Fruit fly (Drosophila melanogaster) whole organism, embryonic: ENCODE measurements around the gene Acph-1.

Source experiments
- Antp ChIP-seq: fragments of 200-800 bp; sonication (Bioruptor generic); optimal IDR thresholded peaks from 3 replicates; lab custom pipeline; 2016; ENCODE audit warnings: missing biosample characterization, missing genetic modification characterization
- B-H2 ChIP-seq: fragments of 200-800 bp; sonication (Bioruptor generic); optimal IDR thresholded peaks from 2 replicates; lab custom pipeline; 2018; ENCODE audit warnings: missing biosample characterization, mild to moderate bottlenecking, missing genetic modification characterization
- CG10209 ChIP-seq: fragments of 200-800 bp; sonication (Bioruptor generic); optimal IDR thresholded peaks from 3 replicates; lab custom pipeline; 2017; ENCODE audit warnings: missing biosample characterization, mild to moderate bottlenecking, missing genetic modification characterization, missing genetic modification reagents
- CG10267 ChIP-seq: fragments of 200-800 bp; sonication (Bioruptor generic); optimal IDR thresholded peaks from 2 replicates; lab custom pipeline; 2018; ENCODE audit warnings: missing biosample characterization, mild to moderate bottlenecking, missing genetic modification characterization, moderate library complexity
- CG10462 ChIP-seq: fragments of 200-800 bp; sonication (Bioruptor generic); optimal IDR thresholded peaks from 2 replicates; lab custom pipeline; 2016; ENCODE audit warnings: missing biosample characterization, missing genetic modification characterization
- CG11398 ChIP-seq: fragments of 200-800 bp; sonication (Bioruptor generic); optimal IDR thresholded peaks from 2 replicates; lab custom pipeline; 2016; ENCODE audit warnings: missing biosample characterization, missing genetic modification characterization
- CG11696 ChIP-seq: fragments of 200-800 bp; sonication (Bioruptor generic); IDR thresholded peaks from 2 replicates; pipeline ENCODE4 v1.3.6; 2022; ENCODE audit warnings: missing biosample characterization, missing genetic modification characterization
- CG12744 ChIP-seq: fragments of 200-800 bp; sonication (Bioruptor generic); optimal IDR thresholded peaks from 2 replicates; lab custom pipeline; 2016; ENCODE audit warnings: missing biosample characterization, missing genetic modification characterization
- CG14710 ChIP-seq: fragments of 200-800 bp; sonication (Bioruptor generic); optimal IDR thresholded peaks from 3 replicates; lab custom pipeline; 2019; ENCODE audit warnings: missing biosample characterization, mild to moderate bottlenecking, missing genetic modification characterization, moderate library complexity
- CG1647 ChIP-seq: fragments of 200-800 bp; sonication (Bioruptor generic); optimal IDR thresholded peaks from 3 replicates; lab custom pipeline; 2016; ENCODE audit warnings: missing biosample characterization, missing genetic modification characterization
- CG16863 ChIP-seq: fragments of 200-800 bp; sonication (Bioruptor generic); optimal IDR thresholded peaks from 3 replicates; lab custom pipeline; 2016; ENCODE audit warnings: missing biosample characterization, missing genetic modification characterization
- CG17829 ChIP-seq: fragments of 200-800 bp; optimal IDR thresholded peaks from 2 replicates; lab custom pipeline; 2019; ENCODE audit warnings: missing biosample characterization, mild to moderate bottlenecking, missing genetic modification characterization, moderate library complexity
- CG1792 ChIP-seq: fragments of 200-800 bp; sonication (Bioruptor generic); optimal IDR thresholded peaks from 2 replicates; lab custom pipeline; 2016; ENCODE audit warnings: missing biosample characterization, missing genetic modification characterization
- CG2120 ChIP-seq: fragments of 200-800 bp; sonication (Bioruptor generic); optimal IDR thresholded peaks from 3 replicates; lab custom pipeline; 2016; ENCODE audit warnings: missing biosample characterization, missing genetic modification characterization
- CG30431 ChIP-seq: fragments of 200-800 bp; sonication (Bioruptor generic); optimal IDR thresholded peaks from 2 replicates; lab custom pipeline; 2017; ENCODE audit warnings: missing biosample characterization, missing genetic modification characterization
- CG34376 ChIP-seq: fragments of 200-800 bp; sonication (Bioruptor generic); optimal IDR thresholded peaks from 2 replicates; lab custom pipeline; 2018; ENCODE audit warnings: missing biosample characterization, mild to moderate bottlenecking, missing genetic modification characterization
- CG4328 ChIP-seq: fragments of 200-800 bp; sonication (Bioruptor generic); optimal IDR thresholded peaks from 3 replicates; lab custom pipeline; 2017; ENCODE audit warnings: missing biosample characterization, missing genetic modification reagents, missing genetic modification characterization
- CG6683 ChIP-seq: fragments of 200-800 bp; sonication (Bioruptor generic); optimal IDR thresholded peaks from 2 replicates; lab custom pipeline; 2017; ENCODE audit warnings: missing biosample characterization, mild to moderate bottlenecking, missing genetic modification characterization, missing genetic modification reagents
- CG7357 ChIP-seq: fragments of 200-800 bp; sonication (Bioruptor generic); IDR thresholded peaks from 3 replicates; pipeline ENCODE4 v1.3.6; 2022; ENCODE audit warnings: missing biosample characterization, missing genetic modification characterization
- D ChIP-seq, 2 experiments: fragments of 200-800 bp in 1 of 2; fragments of >200 bp in 1 of 2; sonication (Bioruptor generic) in 1 of 2; optimal IDR thresholded peaks; 2 replicates in 1 of 2; 3 replicates in 1 of 2; lab custom pipeline; 2017; ENCODE audit warnings: mild to moderate bottlenecking in 1 of 2, missing biosample characterization in 1 of 2, missing genetic modification characterization in 1 of 2, missing genetic modification reagents in 1 of 2
- Doc2 ChIP-seq: fragments of 200-800 bp; sonication (Bioruptor generic); IDR thresholded peaks from 2 replicates; pipeline ENCODE4 v1.3.6; 2022; ENCODE audit warnings: missing biosample characterization, missing genetic modification characterization
- Elba2 ChIP-seq: fragments of 200-800 bp; sonication (Bioruptor generic); optimal IDR thresholded peaks from 3 replicates; lab custom pipeline; 2016; ENCODE audit warnings: missing biosample characterization, missing genetic modification characterization
- HHEX ChIP-seq: fragments of 200-800 bp; sonication (Bioruptor generic); optimal IDR thresholded peaks from 3 replicates; lab custom pipeline; 2017; ENCODE audit warnings: missing biosample characterization, mild to moderate bottlenecking, missing genetic modification characterization, missing genetic modification reagents
- Hmr ChIP-seq: fragments of 200-800 bp; sonication (Bioruptor generic); optimal IDR thresholded peaks from 3 replicates; lab custom pipeline; 2017; ENCODE audit warnings: mild to moderate bottlenecking, missing biosample characterization, missing genetic modification reagents, missing genetic modification characterization
- Lim3 ChIP-seq: fragments of 200-800 bp; sonication (Bioruptor generic); IDR thresholded peaks from 2 replicates; pipeline ENCODE4 v1.3.6; 2022; ENCODE audit warnings: missing biosample characterization, missing genetic modification characterization
- Side ChIP-seq: fragments of 200-800 bp; sonication (Bioruptor generic); optimal IDR thresholded peaks from 2 replicates; lab custom pipeline; 2016; ENCODE audit warnings: missing biosample characterization, missing genetic modification characterization
- TFAM ChIP-seq: fragments of 200-800 bp; sonication (Bioruptor generic); optimal IDR thresholded peaks from 2 replicates; lab custom pipeline; 2017; ENCODE audit warnings: missing biosample characterization, missing genetic modification characterization, inconsistent platforms
- ac ChIP-seq: fragments of 200-800 bp; sonication (Bioruptor generic); optimal IDR thresholded peaks from 3 replicates; lab custom pipeline; 2017; ENCODE audit warnings: missing biosample characterization, mild to moderate bottlenecking, missing genetic modification characterization
- ase ChIP-seq: fragments of 200-800 bp; sonication (Bioruptor generic); IDR thresholded peaks from 3 replicates; pipeline ENCODE4 v1.3.6; 2022; ENCODE audit warnings: missing biosample characterization, missing genetic modification characterization
- ato ChIP-seq: fragments of 200-800 bp; sonication (Bioruptor generic); IDR thresholded peaks from 2 replicates; pipeline ENCODE4 v1.3.6; 2022; ENCODE audit warnings: missing biosample characterization, missing genetic modification characterization; ENCODE audit not compliant: partially characterized antibody
- bab2 ChIP-seq: fragments of 200-800 bp; sonication (Bioruptor generic); optimal IDR thresholded peaks from 2 replicates; lab custom pipeline; 2016; ENCODE audit warnings: missing biosample characterization, missing genetic modification characterization
- bigmax ChIP-seq: fragments of 200-800 bp; sonication (Bioruptor generic); optimal IDR thresholded peaks from 2 replicates; lab custom pipeline; 2018; ENCODE audit warnings: missing biosample characterization, mild to moderate bottlenecking, missing genetic modification characterization
- btn ChIP-seq: fragments of 200-800 bp; sonication (Bioruptor generic); optimal IDR thresholded peaks from 2 replicates; lab custom pipeline; 2016; ENCODE audit warnings: missing biosample characterization, missing genetic modification characterization
- cas ChIP-seq: fragments of 200-800 bp; sonication (Bioruptor generic); IDR thresholded peaks from 2 replicates; pipeline ENCODE4 v1.3.6; 2022; ENCODE audit warnings: missing biosample characterization, missing genetic modification characterization
- esg ChIP-seq: fragments of 200-800 bp; sonication (Bioruptor generic); conservative IDR thresholded peaks from 2 replicates; pipeline ENCODE4 v1.3.6; 2022; ENCODE audit warnings: missing biosample characterization, missing genetic modification characterization
- ewg ChIP-seq: fragments of 200-800 bp; sonication (Bioruptor generic); optimal IDR thresholded peaks from 3 replicates; lab custom pipeline; 2017; ENCODE audit warnings: mild to moderate bottlenecking, missing biosample characterization, missing genetic modification reagents, missing genetic modification characterization
- exex ChIP-seq: fragments of 200-800 bp; sonication (Bioruptor generic); optimal IDR thresholded peaks from 4 replicates; lab custom pipeline; 2018; ENCODE audit warnings: missing biosample characterization, mild to moderate bottlenecking, missing genetic modification characterization, moderate library complexity
- fu2 ChIP-seq: fragments of 200-800 bp; sonication (Bioruptor generic); optimal IDR thresholded peaks from 2 replicates; lab custom pipeline; 2016; ENCODE audit warnings: missing biosample characterization, missing genetic modification characterization
- grau ChIP-seq: fragments of 200-800 bp; optimal IDR thresholded peaks from 3 replicates; lab custom pipeline; 2019; ENCODE audit warnings: missing biosample characterization, mild to moderate bottlenecking, missing genetic modification characterization, moderate library complexity
- jumu ChIP-seq: fragments of 200-800 bp; sonication (Bioruptor generic); optimal IDR thresholded peaks from 3 replicates; lab custom pipeline; 2016; ENCODE audit warnings: missing biosample characterization, missing genetic modification characterization
- kay ChIP-seq: fragments of 200-800 bp; sonication (Bioruptor generic); optimal IDR thresholded peaks from 2 replicates; lab custom pipeline; 2016; ENCODE audit warnings: missing biosample characterization, missing genetic modification characterization
- nau ChIP-seq: fragments of 200-800 bp; sonication (Bioruptor generic); optimal IDR thresholded peaks from 3 replicates; lab custom pipeline; 2017; ENCODE audit warnings: missing biosample characterization, mild to moderate bottlenecking, missing genetic modification characterization, missing genetic modification reagents
- nerfin-1 ChIP-seq: fragments of 200-800 bp; sonication (Bioruptor generic); optimal IDR thresholded peaks from 3 replicates; lab custom pipeline; 2019; ENCODE audit warnings: missing biosample characterization, mild to moderate bottlenecking, missing genetic modification characterization, moderate library complexity
- odd ChIP-seq: fragments of 200-800 bp; sonication (Bioruptor generic); optimal IDR thresholded peaks from 2 replicates; lab custom pipeline; 2017; ENCODE audit warnings: missing biosample characterization, mild to moderate bottlenecking, missing genetic modification characterization
- org-1 ChIP-seq: fragments of 200-800 bp; sonication (Bioruptor generic); optimal IDR thresholded peaks from 2 replicates; lab custom pipeline; 2017; ENCODE audit warnings: missing biosample characterization, missing genetic modification characterization
- pfk ChIP-seq: fragments of 200-800 bp; sonication (Bioruptor generic); optimal IDR thresholded peaks from 2 replicates; lab custom pipeline; 2018; ENCODE audit warnings: missing biosample characterization, mild to moderate bottlenecking, missing genetic modification characterization, moderate library complexity
- pnt ChIP-seq: fragments of 200-800 bp; sonication (Bioruptor generic); optimal IDR thresholded peaks from 3 replicates; lab custom pipeline; 2016; ENCODE audit warnings: missing biosample characterization, missing genetic modification characterization
- pros ChIP-seq: fragments of 200-800 bp; sonication (Bioruptor generic); optimal IDR thresholded peaks from 3 replicates; lab custom pipeline; 2019; ENCODE audit warnings: missing biosample characterization, mild to moderate bottlenecking, missing genetic modification characterization, moderate library complexity
- schlank ChIP-seq: fragments of 200-800 bp; sonication (Bioruptor generic); optimal IDR thresholded peaks from 2 replicates; lab custom pipeline; 2018; ENCODE audit warnings: missing biosample characterization, mild to moderate bottlenecking, missing genetic modification characterization
- sna ChIP-seq: fragments of 200-800 bp; sonication (Bioruptor generic); IDR thresholded peaks from 2 replicates; pipeline ENCODE4 v1.3.6; 2022; ENCODE audit warnings: missing biosample characterization, missing genetic modification characterization; ENCODE audit not compliant: partially characterized antibody
- sug ChIP-seq: fragments of 200-800 bp; optimal IDR thresholded peaks from 2 replicates; lab custom pipeline; 2019; ENCODE audit warnings: missing biosample characterization, mild to moderate bottlenecking, missing genetic modification characterization, moderate library complexity
- tx ChIP-seq: fragments of 200-800 bp; sonication (Bioruptor generic); optimal IDR thresholded peaks from 2 replicates; lab custom pipeline; 2016; ENCODE audit warnings: missing biosample characterization, missing genetic modification characterization

Acph-1 gene

DNA sequence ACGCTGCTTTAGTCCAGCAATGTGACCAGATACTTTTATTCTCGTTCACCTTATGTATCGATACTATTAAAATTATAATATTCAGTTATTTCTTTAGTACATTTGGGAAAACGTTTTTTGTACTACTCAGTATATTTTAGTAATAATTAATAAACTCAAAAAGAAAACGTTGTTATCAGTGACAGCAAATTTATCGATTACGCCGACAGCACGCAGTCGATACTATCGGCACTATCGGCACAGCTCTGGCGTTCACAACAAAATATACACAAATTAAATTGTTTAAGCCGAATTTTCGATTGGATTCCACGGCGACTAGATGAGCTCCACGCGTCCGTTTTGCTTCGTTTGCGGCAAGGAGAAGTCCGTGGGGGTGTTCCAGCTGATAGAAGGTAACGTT lies 46.3 kb upstream of the Acph-1 start, which contains the start of the genes janA, Sry-alpha and Sry-beta (continued):
- TF ChIP-seq CG17829 (peak; percentile 63), kay (GFP tag; lab: Kevin White, UChicago) (no peak), pros (GFP tag; lab: Kevin White, UChicago) (no peak), odd (GFP tag; lab: Kevin White, UChicago) (no peak), CG14710 (peak; percentile 62), Lim3 (GFP tag; lab: Robert Waterston, UW) (no peak), CG10209 (GFP tag; lab: Kevin White, UChicago) (no peak), schlank (tag; lab: Kevin White, UChicago) (no peak), Doc2 (GFP tag; lab: Robert Waterston, UW) (no peak), CG1647 (GFP tag; lab: Kevin White, UChicago) (no peak), CG7357 (GFP tag; lab: Robert Waterston, UW) (no peak), sug (tag; lab: Kevin White, UChicago) (no peak), CG6683 (GFP tag; lab: Kevin White, UChicago) (no peak), esg (no peak), Side (GFP tag; lab: Kevin White, UChicago) (no peak), CG2120 (no peak), exex (no peak), Antp (no peak), org-1 (no peak), bab2 (GFP tag; lab: Kevin White, UChicago) (no peak), CG12744 (no peak), cas (no peak), pfk (no peak), B-H2 (GFP tag; lab: Kevin White, UChicago) (no peak), CG4328 (no peak), grau (tag; lab: Kevin White, UChicago) (no peak), CG10267 (tag; lab: Kevin White, UChicago) (peak; percentile 62), nau (GFP tag; lab: Kevin White, UChicago) (no peak), ac (GFP tag; lab: Kevin White, UChicago) (no peak), D (optimal IDR thresholded peaks at IDR 0.05; lab: Kevin White, UChicago) (no peak), D (GFP tag; optimal IDR thresholded peaks at IDR 0.05; lab: Kevin White, UChicago) (no peak), ato (GFP tag; lab: Robert Waterston, UW) (peak; percentile 99), CG1792 (GFP tag; lab: Kevin White, UChicago) (no peak), bigmax (GFP tag; lab: Kevin White, UChicago) (no peak), pnt (GFP tag; lab: Kevin White, UChicago) (no peak), CG11398 (GFP tag; lab: Kevin White, UChicago) (no peak), fu2 (no peak), TFAM (no peak), ase (GFP tag; lab: Robert Waterston, UW) (no peak), ewg (GFP tag; lab: Kevin White, UChicago) (no peak), HHEX (GFP tag; lab: Kevin White, UChicago) (no peak), CG10462 (no peak), Hmr (GFP tag; lab: Kevin White, UChicago) (no peak), btn (no peak), CG30431 (GFP tag; lab: Kevin White, UChicago) (no peak), Elba2 (GFP tag; lab: Kevin White, UChicago) (no peak), jumu (GFP tag; lab: Kevin White, UChicago) (no peak), sna (GFP tag; lab: Robert Waterston, UW) (peak; percentile 100), CG11696 (GFP tag; lab: Robert Waterston, UW) (no peak), CG34376 (GFP tag; lab: Kevin White, UChicago) (no peak), CG16863 (GFP tag; lab: Kevin White, UChicago) (no peak), tx (GFP tag; lab: Kevin White, UChicago) (no peak), nerfin-1 (no peak)
